Fruit fly (Drosophila melanogaster) whole organism: ENCODE data around the gene mRpS31.

Experiments
- CG8478 ChIP-seq: fragments of >200 bp; optimal IDR thresholded peaks from 2 replicates; lab custom pipeline; 2018; ENCODE audit warnings: inconsistent platforms
- pan ChIP-seq: fragments of >200 bp; optimal IDR thresholded peaks from 2 replicates; lab custom pipeline; 2017
- psq ChIP-seq: fragments of >200 bp; optimal IDR thresholded peaks from 2 replicates; lab custom pipeline; 2017

dm6 chr3L:16027163-16027633 lies 22.2 kb downstream of the mRpS31 start:
- TF ChIP-seq pan (no peak), CG8478 (lab: Kevin White, UChicago) (no peak), psq (lab: Kevin White, UChicago) (no peak)
